Worm (Caenorhabditis elegans): ENCODE results near the gene K07D4.4.

- no peak for TF ChIP-seq ceh-82 (tag; optimal IDR thresholded peaks at IDR 0.05)
- TF ChIP-seq mdl-1 (tag; optimal IDR thresholded peaks at IDR 0.05), result no peak
- no peak for TF ChIP-seq elt-3 (tag; optimal IDR thresholded peaks at IDR 0.05)
- TF ChIP-seq lsy-12 (tag; optimal IDR thresholded peaks at IDR 0.05), result no peak
- no peak for TF ChIP-seq lin-15B (tag; optimal IDR thresholded peaks at IDR 0.05)
- TF ChIP-seq nhr-11 (tag; optimal IDR thresholded peaks at IDR 0.05), result no peak
These were observed 13.2 kb upstream of the K07D4.4 start, which contains the start of gene K07D4.2 for ce11 chrII:4045396-4045795.
